Worm (Caenorhabditis elegans) whole organism, L2 larva: ENCODE measurements around the gene tomm-22.
"Not testable (repeated sequence)": the region's sequence is repeated elsewhere in the genome, so short reads cannot be mapped to it uniquely, and the experiment has no call there.

Experiments
- aly-2 ChIP-seq: fragments of 150-350 bp; optimal IDR thresholded peaks from 2 replicates; lab custom pipeline; 2014; ENCODE audit warnings: missing biosample characterization, missing genetic modification characterization
- ama-1 ChIP-seq: fragments of 150-350 bp; optimal IDR thresholded peaks from 2 replicates; lab custom pipeline; 2018; ENCODE audit warnings: inconsistent platforms
- fos-1 ChIP-seq: fragments of 150-350 bp; optimal IDR thresholded peaks from 2 replicates; lab custom pipeline; 2014; ENCODE audit warnings: missing biosample characterization, missing genetic modification characterization
- lin-13 ChIP-seq: fragments of 150-350 bp; optimal IDR thresholded peaks from 2 replicates; lab custom pipeline; 2014; ENCODE audit warnings: missing biosample characterization, missing genetic modification reagents, missing genetic modification characterization
- lin-39 ChIP-seq: fragments of 150-350 bp; optimal IDR thresholded peaks from 2 replicates; lab custom pipeline; 2014; ENCODE audit warnings: missing biosample characterization, missing genetic modification reagents, missing genetic modification characterization
- lsy-2 ChIP-seq, 2 experiments: fragments of 150-350 bp in 1 of 2; sonication (generic microtip) in 1 of 2; optimal IDR thresholded peaks; 2 replicates each; lab custom pipeline; 2014 to 2017; ENCODE audit warnings: missing biosample characterization in 2 of 2, missing genetic modification characterization in 2 of 2
- nhr-25 ChIP-seq: fragments of 150-350 bp; sonication (generic microtip); optimal IDR thresholded peaks from 3 replicates; lab custom pipeline; 2014; ENCODE audit warnings: missing biosample characterization, missing genetic modification characterization
- zag-1 ChIP-seq: fragments of 150-350 bp; optimal IDR thresholded peaks from 2 replicates; lab custom pipeline; 2014; ENCODE audit warnings: missing biosample characterization, missing genetic modification characterization
- ztf-11 ChIP-seq: sonication (generic microtip); optimal IDR thresholded peaks from 2 replicates; lab custom pipeline; 2017; ENCODE audit warnings: missing biosample characterization, missing genetic modification characterization

DNA sequence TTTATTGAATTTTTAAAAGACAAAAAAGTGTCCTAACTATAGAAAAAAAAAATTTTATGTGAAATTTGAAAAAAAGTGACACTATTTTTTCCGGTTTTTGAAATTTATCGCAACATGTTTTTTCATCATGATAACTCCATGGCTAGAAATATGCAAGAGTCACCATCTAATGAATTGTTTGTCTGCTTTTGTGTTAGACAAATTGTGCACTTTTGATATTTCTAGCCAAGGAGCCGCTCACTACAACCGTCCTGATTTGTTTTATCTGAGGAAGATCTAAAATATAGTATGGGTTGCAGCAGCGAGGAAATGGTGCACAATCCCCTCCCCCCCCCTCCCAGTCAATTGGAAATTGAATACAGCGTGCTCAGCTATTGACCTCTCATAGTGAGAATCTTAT is 15.6 kb downstream of the tomm-22 start, which contains the start of gene W10D9.1:
- TF ChIP-seq zag-1 (tag; lab: Kevin White, UChicago); lsy-2 (tag; optimal IDR thresholded peaks at IDR 0.05; lab: Kevin White, UChicago); lin-13 (GFP tag; lab: Kevin White, UChicago); lin-39; aly-2 (tag; lab: Kevin White, UChicago); fos-1 (tag; lab: Kevin White, UChicago); ztf-11 (tag; lab: Kevin White, UChicago); nhr-25 (tag; lab: Kevin White, UChicago); ama-1 (lab: Kevin White, UChicago): not testable (repeated sequence)
